Worm (Caenorhabditis elegans): ENCODE results near the gene fbxa-81.

ce11 chrX:14571277-14571676, 29.4 kb upstream of the fbxa-81 start:
- TF ChIP-seq elt-1 (tag; optimal IDR thresholded peaks at IDR 0.05; ENCODE audit: borderline replicate concordance, insufficient read depth), result no peak
- no peak for TF ChIP-seq hlh-1 (tag; optimal IDR thresholded peaks at IDR 0.05)
